Worm (Caenorhabditis elegans) whole organism, early embryonic: ENCODE data around the gene tat-6.

Experiments
- aly-1 ChIP-seq: sonication (generic microtip); optimal IDR thresholded peaks from 2 replicates; lab custom pipeline; 2016; ENCODE audit warnings: missing genetic modification characterization, missing compliant biosample characterization
- ama-1 ChIP-seq: fragments of 150-350 bp; optimal IDR thresholded peaks from 2 replicates; lab custom pipeline; 2014
- flt-1 ChIP-seq: fragments of 200-800 bp; sonication (Bioruptor generic); IDR thresholded peaks from 2 replicates; pipeline ENCODE4 v1.3.6; 2022; ENCODE audit warnings: missing genetic modification characterization, missing compliant biosample characterization

DNA sequence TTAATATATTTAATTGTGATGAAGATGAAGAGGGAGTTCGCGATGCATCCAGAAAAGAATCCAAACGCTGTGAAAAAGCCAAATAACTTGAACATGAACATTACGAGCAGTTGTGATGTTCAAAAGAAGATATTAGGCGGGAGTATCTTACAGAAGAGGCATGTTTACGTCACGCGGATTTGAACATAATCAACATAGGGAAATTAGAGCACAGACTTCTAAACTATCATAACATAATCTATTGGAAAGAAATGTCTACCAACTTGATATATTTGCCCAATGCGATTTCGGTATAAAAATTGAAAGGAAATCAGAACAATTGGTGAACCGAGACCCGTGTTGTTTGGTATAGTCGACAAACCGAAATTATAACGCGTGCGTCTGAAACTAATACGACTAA is 24.8 kb upstream of the tat-6 start, which contains the start of gene str-66:
- TF ChIP-seq ama-1 (lab: Kevin White, UChicago) (no peak), aly-1 (tag; lab: Kevin White, UChicago) (no peak), flt-1 (GFP tag; lab: Robert Waterston, UW) (no peak)
